Worm (Caenorhabditis elegans): ENCODE data around the gene ZK1058.9.

DNA sequence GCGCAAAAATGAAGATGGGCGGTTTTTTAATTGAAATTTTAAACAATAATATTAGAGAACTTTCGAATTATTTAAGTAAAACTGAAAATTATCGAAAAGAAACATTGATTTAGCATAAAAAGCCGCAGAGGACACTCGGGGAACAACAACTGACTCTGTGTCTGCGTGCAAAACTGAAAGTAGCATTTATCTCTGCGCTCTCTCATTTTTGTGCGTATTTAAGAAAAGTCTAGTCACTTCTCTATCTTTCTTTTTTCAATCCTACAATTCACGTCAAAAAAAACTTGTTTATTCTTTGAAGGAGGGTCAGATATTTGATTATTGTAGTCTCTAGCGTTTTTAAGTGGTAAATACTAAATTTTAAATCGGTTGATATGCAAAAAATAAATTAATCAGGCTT, 17.8 kb downstream of the ZK1058.9 start:
- TF ChIP-seq madf-10 (tag; optimal IDR thresholded peaks at IDR 0.05): no peak
- TF ChIP-seq chd-7 (tag; optimal IDR thresholded peaks at IDR 0.05): no peak
- TF ChIP-seq lin-35 (GFP tag; optimal IDR thresholded peaks at IDR 0.05): no peak
- TF ChIP-seq pha-4 (tag; optimal IDR thresholded peaks at IDR 0.05): no peak
